Worm (Caenorhabditis elegans) whole organism, L3 larva: Measurements from ENCODE around the gene F57F5.3.

ENCODE experiments used
- ZK546.5 ChIP-seq: sonication (generic microtip); optimal IDR thresholded peaks from 2 replicates; lab custom pipeline; 2017; ENCODE audit warnings: missing biosample characterization, missing genetic modification characterization
- aly-2 ChIP-seq: fragments of 150-350 bp; optimal IDR thresholded peaks from 2 replicates; lab custom pipeline; 2014; ENCODE audit warnings: missing biosample characterization, missing genetic modification characterization
- ceh-28 ChIP-seq: fragments of 150-350 bp; optimal IDR thresholded peaks from 2 replicates; lab custom pipeline; 2014; ENCODE audit warnings: missing biosample characterization, missing genetic modification reagents, missing genetic modification characterization
- egl-27 ChIP-seq: sonication (generic microtip); optimal IDR thresholded peaks from 4 replicates; lab custom pipeline; 2017; ENCODE audit warnings: missing biosample characterization, missing genetic modification reagents, missing genetic modification characterization
- lin-39 ChIP-seq: fragments of 150-350 bp; optimal IDR thresholded peaks from 2 replicates; lab custom pipeline; 2018; ENCODE audit warnings: missing biosample characterization, missing genetic modification reagents, missing genetic modification characterization
- mml-1 ChIP-seq: fragments of 150-350 bp; sonication (generic microtip); optimal IDR thresholded peaks from 3 replicates; lab custom pipeline; 2014; ENCODE audit warnings: missing biosample characterization, missing genetic modification characterization
- nhr-237 ChIP-seq: fragments of 150-350 bp; optimal IDR thresholded peaks from 2 replicates; lab custom pipeline; 2014; ENCODE audit warnings: missing biosample characterization, missing genetic modification characterization
- nhr-67 ChIP-seq: fragments of 150-350 bp; optimal IDR thresholded peaks from 2 replicates; lab custom pipeline; 2014; ENCODE audit warnings: missing biosample characterization, missing genetic modification characterization
- pha-4 ChIP-seq: fragments of 150-350 bp; optimal IDR thresholded peaks from 2 replicates; lab custom pipeline; 2014; ENCODE audit warnings: missing biosample characterization, missing genetic modification reagents, missing genetic modification characterization
- tbx-2 ChIP-seq: sonication (generic microtip); optimal IDR thresholded peaks from 2 replicates; lab custom pipeline; 2016; ENCODE audit warnings: mild to moderate bottlenecking, missing genetic modification characterization, missing compliant biosample characterization
- ztf-11 ChIP-seq: fragments of 150-350 bp; optimal IDR thresholded peaks from 2 replicates; lab custom pipeline; 2014; ENCODE audit warnings: missing biosample characterization, missing genetic modification characterization

ce11 chrV:12011686-12012085, 5.3 kb upstream of the F57F5.3 start:
- TF ChIP-seq lin-39 (tag; lab: Kevin White, UChicago) = no peak
- TF ChIP-seq pha-4 (tag; lab: Kevin White, UChicago) = no peak
- TF ChIP-seq tbx-2 (tag; lab: Kevin White, UChicago) = no peak
- TF ChIP-seq ztf-11 = no peak
- no peak for TF ChIP-seq aly-2 (tag; lab: Kevin White, UChicago)
- TF ChIP-seq nhr-237 (tag; lab: Kevin White, UChicago) = no peak
- no peak for TF ChIP-seq egl-27
- TF ChIP-seq nhr-67 (tag; lab: Kevin White, UChicago) = no peak
- TF ChIP-seq mml-1 (tag; lab: Kevin White, UChicago) = no peak
- TF ChIP-seq ZK546.5 (tag; lab: Kevin White, UChicago) = no peak
- TF ChIP-seq ceh-28 = no peak
